Worm (Caenorhabditis elegans): ENCODE data around the gene Y57G7A.3.

Gene Y57G7A.3

DNA sequence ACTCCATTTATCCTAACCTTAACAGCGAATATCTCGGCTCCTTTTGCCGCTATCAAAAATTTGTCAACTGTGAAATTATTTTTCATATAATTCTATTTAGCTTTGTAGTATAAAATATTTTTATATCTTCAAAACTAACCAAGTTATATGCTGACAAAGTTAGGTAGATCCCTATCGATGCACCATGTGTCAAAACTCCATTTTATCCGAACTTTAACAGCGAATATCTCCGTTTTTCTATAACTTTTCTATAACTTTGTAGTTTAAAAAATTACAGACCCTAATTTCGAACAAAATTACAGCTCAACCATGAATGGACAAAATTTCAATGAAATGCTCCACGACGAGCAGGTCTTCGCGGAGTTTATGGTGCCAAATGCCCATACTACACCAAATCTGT, 10.2 kb downstream of the Y57G7A.3 start, which contains the start of gene Y57G7A.2:
Y57G7A.2 (plus strand) TSS at position 301 of the 400 bp plus-strand sequence.
- TF ChIP-seq elt-4 (tag; optimal IDR thresholded peaks at IDR 0.05) (no peak), fkh-10 (GFP tag; optimal IDR thresholded peaks at IDR 0.05) (no peak), madf-2 (tag; optimal IDR thresholded peaks at IDR 0.05) (no peak), T23F11.4 (GFP tag; optimal IDR thresholded peaks at IDR 0.05) (no peak), dmd-4 (tag; optimal IDR thresholded peaks at IDR 0.05; ENCODE audit: borderline replicate concordance) (no peak), sox-2 (GFP tag; IDR thresholded peaks at IDR 0.05) (no peak), odd-2 (tag; optimal IDR thresholded peaks at IDR 0.05) (no peak), ref-2 (tag; optimal IDR thresholded peaks at IDR 0.05) (no peak), ets-4 (tag; optimal IDR thresholded peaks at IDR 0.05) (no peak), unc-3 (GFP tag; conservative IDR thresholded peaks at IDR 0.05) (no peak), unc-3 (tag; optimal IDR thresholded peaks at IDR 0.05) (no peak), pha-2 (tag; optimal IDR thresholded peaks at IDR 0.05) (no peak), K02D7.2 (tag; optimal IDR thresholded peaks at IDR 0.05) (no peak), nhr-11 (tag; optimal IDR thresholded peaks at IDR 0.05) (no peak), K09A11.1 (tag; optimal IDR thresholded peaks at IDR 0.05; ENCODE audit: insufficient read depth) (no peak), ceh-30 (tag; optimal IDR thresholded peaks at IDR 0.05) (no peak), pqm-1 (tag; optimal IDR thresholded peaks at IDR 0.05) (no peak), pax-1 (tag; optimal IDR thresholded peaks at IDR 0.05) (no peak), npax-4 (tag; optimal IDR thresholded peaks at IDR 0.05) (no peak), pat-9 (tag; optimal IDR thresholded peaks at IDR 0.05) (no peak)

DNA sequence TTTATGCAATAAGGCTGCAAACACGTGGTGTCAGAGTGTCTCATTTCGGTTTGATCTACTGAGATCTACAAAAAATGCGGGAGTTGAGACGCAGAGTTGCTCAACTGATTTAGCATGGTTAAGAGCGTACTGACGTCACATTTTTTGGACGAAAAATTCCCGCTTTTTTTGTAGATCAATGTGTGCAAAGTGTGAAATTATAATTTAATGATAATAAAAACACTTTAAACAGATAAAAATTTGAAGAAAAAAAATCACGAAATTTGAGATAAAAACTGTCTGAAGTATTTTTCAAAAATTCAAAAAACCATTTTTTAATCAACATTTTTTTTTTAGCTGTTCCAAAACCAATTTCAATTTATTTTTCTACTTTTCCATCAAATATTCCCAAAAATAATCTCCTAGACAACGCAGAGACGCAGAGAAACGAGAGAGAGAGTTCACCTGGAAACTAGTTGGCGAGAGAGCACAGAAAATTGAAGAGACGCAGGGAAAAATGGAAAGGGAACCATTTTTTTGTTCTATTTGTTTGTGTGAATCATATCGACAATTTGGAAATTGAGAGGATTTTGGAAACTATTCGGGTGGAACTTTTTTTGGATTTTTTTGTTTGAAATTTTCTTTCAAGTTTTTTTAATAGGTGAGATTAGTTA, 11.6 kb downstream of the Y57G7A.3 start:
- no peak for TF ChIP-seq K09A11.1 (tag; optimal IDR thresholded peaks at IDR 0.05; ENCODE audit: insufficient read depth)
- TF ChIP-seq C08G9.2 (tag; optimal IDR thresholded peaks at IDR 0.05): no peak
- TF ChIP-seq gmeb-2 (tag; optimal IDR thresholded peaks at IDR 0.05): no peak
- TF ChIP-seq fax-1 (tag; optimal IDR thresholded peaks at IDR 0.05): no peak
- no peak for TF ChIP-seq T23F11.4 (GFP tag; optimal IDR thresholded peaks at IDR 0.05)
- TF ChIP-seq hlh-8 (tag; optimal IDR thresholded peaks at IDR 0.05): no peak
- TF ChIP-seq ztf-16 (tag; optimal IDR thresholded peaks at IDR 0.05): no peak
- TF ChIP-seq rnt-1 (tag; optimal IDR thresholded peaks at IDR 0.05): no peak
- TF ChIP-seq unc-55 (GFP tag; optimal IDR thresholded peaks at IDR 0.05): no peak
- no peak for TF ChIP-seq ceh-22 (tag; optimal IDR thresholded peaks at IDR 0.05)
- TF ChIP-seq pat-9 (tag; optimal IDR thresholded peaks at IDR 0.05): no peak
- no peak for TF ChIP-seq pha-4 (tag; optimal IDR thresholded peaks at IDR 0.05)
- TF ChIP-seq fkh-6 (tag; optimal IDR thresholded peaks at IDR 0.05): no peak
- TF ChIP-seq ceh-34 (tag; optimal IDR thresholded peaks at IDR 0.05): no peak
- TF ChIP-seq hlh-15 (tag; optimal IDR thresholded peaks at IDR 0.05): no peak
- no peak for TF ChIP-seq pqm-1 (tag; optimal IDR thresholded peaks at IDR 0.05)
- TF ChIP-seq che-1 (tag; optimal IDR thresholded peaks at IDR 0.05): no peak

DNA sequence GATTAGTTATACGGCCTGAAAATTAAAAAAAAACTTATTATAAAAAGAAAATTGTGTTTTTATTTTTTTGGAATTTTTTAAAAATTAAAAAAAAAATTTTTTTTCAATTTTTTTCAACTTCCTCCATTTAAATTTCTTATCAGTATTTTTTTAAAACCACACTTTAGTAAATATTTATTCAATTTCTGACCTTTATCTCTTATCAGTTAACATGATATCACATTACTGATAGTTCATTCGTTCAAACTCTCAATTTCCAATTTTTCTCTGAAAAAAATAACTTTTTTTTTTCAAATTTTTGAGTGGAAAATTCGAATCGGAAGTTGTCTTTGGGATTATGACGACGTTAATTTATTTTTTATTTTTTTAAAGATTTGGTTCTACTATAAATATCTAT, 12.1 kb downstream of the Y57G7A.3 start:
- TF ChIP-seq pros-1 (tag; optimal IDR thresholded peaks at IDR 0.05) (no peak), elt-2 (tag; optimal IDR thresholded peaks at IDR 0.05) (peak; percentile 56), T23F11.4 (GFP tag; optimal IDR thresholded peaks at IDR 0.05) (no peak), ceh-24 (tag; optimal IDR thresholded peaks at IDR 0.05) (no peak)

DNA sequence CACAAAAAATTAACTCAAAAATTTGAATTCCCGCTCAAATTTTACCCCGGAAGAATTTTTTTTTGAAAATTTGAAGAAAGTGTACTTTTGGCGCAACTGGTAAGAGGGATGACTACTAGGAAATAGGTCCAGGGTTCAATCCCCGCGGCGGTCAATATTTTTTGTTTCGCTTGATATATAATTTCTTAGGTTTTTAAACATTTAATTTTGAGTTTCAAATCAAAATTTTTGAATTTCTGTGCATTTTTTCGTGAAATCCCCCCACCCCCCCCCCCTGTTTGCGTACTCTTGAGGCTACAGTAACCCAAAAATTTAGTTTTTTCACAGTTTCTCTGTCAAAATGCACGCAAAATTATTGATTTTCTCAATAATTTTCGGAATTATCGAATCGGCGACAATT, 12.6 kb downstream of the Y57G7A.3 start, which contains the start of gene Y57G7A.1:
Y57G7A.1 (plus strand) TSS at position 301 of the 400 bp plus-strand sequence.
- no peak for TF ChIP-seq rnt-1 (tag; optimal IDR thresholded peaks at IDR 0.05)
- TF ChIP-seq C38D4.7 (GFP tag; optimal IDR thresholded peaks at IDR 0.05): no peak
- no peak for TF ChIP-seq nhr-11 (tag; optimal IDR thresholded peaks at IDR 0.05)
- TF ChIP-seq ceh-24 (tag; optimal IDR thresholded peaks at IDR 0.05): no peak
- TF ChIP-seq fax-1 (tag; optimal IDR thresholded peaks at IDR 0.05): no peak
- TF ChIP-seq ceh-18 (tag; optimal IDR thresholded peaks at IDR 0.05): no peak
- TF ChIP-seq sox-4 (tag; optimal IDR thresholded peaks at IDR 0.05): no peak
- no peak for TF ChIP-seq pros-1 (tag; optimal IDR thresholded peaks at IDR 0.05)
- TF ChIP-seq fkh-10 (GFP tag; optimal IDR thresholded peaks at IDR 0.05): no peak
- no peak for TF ChIP-seq ceh-31 (tag; optimal IDR thresholded peaks at IDR 0.05)
- TF ChIP-seq ceh-6 (GFP tag; optimal IDR thresholded peaks at IDR 0.05): no peak
- no peak for TF ChIP-seq ets-4 (tag; optimal IDR thresholded peaks at IDR 0.05)
- no peak for TF ChIP-seq gmeb-2 (tag; optimal IDR thresholded peaks at IDR 0.05)
- TF ChIP-seq lim-6 (tag; optimal IDR thresholded peaks at IDR 0.05): no peak
- no peak for TF ChIP-seq ref-2 (tag; optimal IDR thresholded peaks at IDR 0.05)
- TF ChIP-seq tbx-7 (tag; optimal IDR thresholded peaks at IDR 0.05): no peak
- no peak for TF ChIP-seq T23F11.4 (GFP tag; optimal IDR thresholded peaks at IDR 0.05)

All from whole organism, late embryonic.